Worm (Caenorhabditis elegans): ENCODE measurements around the gene K11H12.11.
A peak's percentile ranks its signal among the peaks of the same experiment; 100 is the strongest.

The K11H12.11 gene

DNA sequence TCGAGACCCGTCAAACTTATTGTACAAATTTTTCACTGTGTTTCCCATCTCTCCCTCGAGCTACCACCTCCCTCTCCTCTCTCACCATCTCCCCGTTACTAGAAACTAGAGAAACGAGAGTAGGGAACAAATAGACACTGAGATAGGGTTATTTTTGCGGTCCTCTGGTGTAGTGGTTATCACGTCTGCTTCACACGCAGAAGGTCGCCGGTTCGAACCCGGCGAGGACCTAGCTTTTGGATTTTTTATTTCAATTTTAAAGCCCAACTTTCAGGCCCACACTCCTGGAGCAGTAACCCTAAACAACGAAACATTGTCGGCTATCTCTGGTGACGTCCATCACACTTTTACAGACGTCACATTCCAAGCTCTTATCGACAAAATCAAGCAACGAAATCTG is 50.0 kb downstream of the K11H12.11 start (continued):
- TF ChIP-seq ama-1 (optimal IDR thresholded peaks at IDR 0.05) (no peak), ama-1 (GFP tag; optimal IDR thresholded peaks at IDR 0.05) (peak; percentile 17 to 64), unc-130 (GFP tag; optimal IDR thresholded peaks at IDR 0.05) (peak; percentile 33), Y56A3A.18 (GFP tag; IDR thresholded peaks at IDR 0.05) (0 out of 2 replicates have a peak, but pooled peaks have one; percentile 60), ztf-28 (GFP tag; IDR thresholded peaks at IDR 0.05) (no peak), snpc-4 (GFP tag; optimal IDR thresholded peaks at IDR 0.05) (peak; percentile 7), snpc-4 (tag; optimal IDR thresholded peaks at IDR 0.05) (peak in 2 of 4 experiments; percentile 35 to 59), atf-7 (tag; optimal IDR thresholded peaks at IDR 0.05) (peak; percentile 9), F37B4.10 (GFP tag; IDR thresholded peaks at IDR 0.05) (no peak), tbp1 (GFP tag; optimal IDR thresholded peaks at IDR 0.05) (peak; percentile 94), attf-5 (GFP tag; optimal IDR thresholded peaks at IDR 0.05) (peak; percentile 9), mel-28 (tag; optimal IDR thresholded peaks at IDR 0.05; ENCODE audit: borderline replicate concordance) (no peak), unc-62 (GFP tag; optimal IDR thresholded peaks at IDR 0.05) (no peak), F39B2.1 (GFP tag; IDR thresholded peaks at IDR 0.05) (no peak), repo-1 (tag; optimal IDR thresholded peaks at IDR 0.05) (peak; percentile 55), nfya-1 (tag; optimal IDR thresholded peaks at IDR 0.05; ENCODE audit: borderline replicate concordance, insufficient read depth) (no peak), Y95B8A.8 (GFP tag; IDR thresholded peaks at IDR 0.05) (no peak), F55B11.4 (tag; optimal IDR thresholded peaks at IDR 0.05; ENCODE audit: borderline replicate concordance, insufficient read depth) (no peak), ekl-4 (GFP tag; IDR thresholded peaks at IDR 0.05) (peak; percentile 39), hmg-20 (GFP tag; IDR thresholded peaks at IDR 0.05) (peak; percentile 27; the same call in 1 of the 2 replicates), rpc-1 (optimal IDR thresholded peaks at IDR 0.05) (peak; percentile 87), rpc-1 (tag; optimal IDR thresholded peaks at IDR 0.05) (peak; percentile 84), sea-2 (GFP tag; IDR thresholded peaks at IDR 0.05) (no peak), madf-10 (tag; optimal IDR thresholded peaks at IDR 0.05) (peak; percentile 44), snpc-1.1 (tag; optimal IDR thresholded peaks at IDR 0.05; ENCODE audit: insufficient read depth) (no peak), K12H6.12 (tag; optimal IDR thresholded peaks at IDR 0.05) (peak; percentile 13), fkh-3 (tag; optimal IDR thresholded peaks at IDR 0.05) (no peak), lin-35 (GFP tag; optimal IDR thresholded peaks at IDR 0.05) (peak in 1 of 3 experiments; percentile 65), ceh-27 (GFP tag; optimal IDR thresholded peaks at IDR 0.05) (peak; percentile 63), dpl-1 (GFP tag; optimal IDR thresholded peaks at IDR 0.05) (no peak), ztf-25 (GFP tag; IDR thresholded peaks at IDR 0.05) (peak; percentile 68; the same call in 1 of the 2 replicates), D2030.7 (GFP tag; IDR thresholded peaks at IDR 0.05) (peak; percentile 57), akir-1 (GFP tag; optimal IDR thresholded peaks at IDR 0.05) (peak; percentile 29), dox-1 (GFP tag; IDR thresholded peaks at IDR 0.05) (peak; percentile 75), B0261.1 (tag; optimal IDR thresholded peaks at IDR 0.05) (peak; percentile 85), let-526 (GFP tag; IDR thresholded peaks at IDR 0.05) (0 out of 2 replicates have a peak, but pooled peaks have one; percentile 17), lir-1 (GFP tag; conservative IDR thresholded peaks at IDR 0.05) (no peak), pbrm-1 (GFP tag; IDR thresholded peaks at IDR 0.05) (peak; percentile 67; the same call in 1 of the 2 replicates), B0035.1 (tag; optimal IDR thresholded peaks at IDR 0.05) (no peak), gei-17 (GFP tag; optimal IDR thresholded peaks at IDR 0.05) (no peak), nhr-80 (tag; optimal IDR thresholded peaks at IDR 0.05) (no peak), snpc-1.3 (tag; optimal IDR thresholded peaks at IDR 0.05; ENCODE audit: insufficient read depth) (peak; percentile 32), F23B12.7 (tag; optimal IDR thresholded peaks at IDR 0.05; ENCODE audit: insufficient read depth) (peak; percentile 86), ztf-22 (GFP tag; optimal IDR thresholded peaks at IDR 0.05) (no peak), somi-1 (GFP tag; optimal IDR thresholded peaks at IDR 0.05) (no peak), nhr-120 (GFP tag; IDR thresholded peaks at IDR 0.05) (no peak), bed-2 (GFP tag; IDR thresholded peaks at IDR 0.05) (no peak), ztf-3 (GFP tag; optimal IDR thresholded peaks at IDR 0.05) (no peak), xnd-1 (tag; optimal IDR thresholded peaks at IDR 0.05) (no peak)

Data from whole organism, young adult.